Fruit fly (Drosophila melanogaster) whole organism, wandering third instar larva: ENCODE results near the gene RNaseX25.

Experiments used
- Abd-B ChIP-seq: fragments of >200 bp; optimal IDR thresholded peaks from 2 replicates; lab custom pipeline; 2017; ENCODE audit warnings: missing biosample characterization, missing genetic modification characterization
- CG32264 ChIP-seq: fragments of 200-800 bp; sonication (Bioruptor generic); optimal IDR thresholded peaks from 2 replicates; lab custom pipeline; 2016; ENCODE audit warnings: missing biosample characterization, missing genetic modification characterization
- CG9705 ChIP-seq: fragments of 200-800 bp; sonication (Bioruptor generic); optimal IDR thresholded peaks from 2 replicates; lab custom pipeline; 2018; ENCODE audit warnings: missing biosample characterization, mild to moderate bottlenecking, missing genetic modification characterization
- CrebA ChIP-seq: fragments of 200-800 bp; sonication (Bioruptor generic); optimal IDR thresholded peaks from 2 replicates; lab custom pipeline; 2016; ENCODE audit warnings: missing biosample characterization, mild to moderate bottlenecking, missing genetic modification characterization, borderline replicate concordance
- Dfd ChIP-seq: fragments of >200 bp; optimal IDR thresholded peaks from 2 replicates; lab custom pipeline; 2017; ENCODE audit warnings: missing biosample characterization, missing genetic modification characterization
- Dif ChIP-seq: fragments of 200-275, 200-300 bp; sonication (Bioruptor generic); optimal IDR thresholded peaks from 2 replicates; lab custom pipeline; 2018; ENCODE audit warnings: missing biosample characterization, missing genetic modification characterization; ENCODE audit not compliant: partially characterized antibody
- GATAd ChIP-seq: sonication (Bioruptor generic); optimal IDR thresholded peaks from 2 replicates; lab custom pipeline; 2016; ENCODE audit warnings: missing biosample characterization, missing genetic modification characterization
- HLH106 ChIP-seq: fragments of 200-800 bp; optimal IDR thresholded peaks from 3 replicates; lab custom pipeline; 2019; ENCODE audit warnings: missing biosample characterization, mild to moderate bottlenecking, missing genetic modification characterization, moderate library complexity
- Hnf4 ChIP-seq: fragments of 200-800 bp; sonication (Bioruptor generic); optimal IDR thresholded peaks from 2 replicates; lab custom pipeline; 2016; ENCODE audit warnings: missing biosample characterization, mild to moderate bottlenecking, missing genetic modification characterization
- Hr78 ChIP-seq: fragments of >200 bp; optimal IDR thresholded peaks from 2 replicates; lab custom pipeline; 2017; ENCODE audit warnings: missing biosample characterization, missing genetic modification characterization
- Hr83 ChIP-seq: fragments of 200-300 bp; sonication (Bioruptor generic); optimal IDR thresholded peaks from 2 replicates; lab custom pipeline; 2016; ENCODE audit warnings: missing biosample characterization, mild to moderate bottlenecking, missing genetic modification characterization, moderate library complexity; ENCODE audit not compliant: poor library complexity, severe bottlenecking
- Jra ChIP-seq: sonication (Bioruptor generic); optimal IDR thresholded peaks from 2 replicates; lab custom pipeline; 2016; ENCODE audit warnings: missing biosample characterization, missing genetic modification characterization
- Mio ChIP-seq: sonication (Bioruptor generic); optimal IDR thresholded peaks from 2 replicates; lab custom pipeline; 2016; ENCODE audit warnings: missing biosample characterization, missing genetic modification characterization
- Myc ChIP-seq: fragments of >200 bp; optimal IDR thresholded peaks from 2 replicates; lab custom pipeline; 2017
- N ChIP-seq: fragments of >200 bp; optimal IDR thresholded peaks from 2 replicates; lab custom pipeline; 2018; ENCODE audit warnings: missing biosample characterization, missing external identifiers, missing genetic modification characterization
- OdsH ChIP-seq: fragments of 200-800 bp; sonication (Bioruptor generic); optimal IDR thresholded peaks from 2 replicates; lab custom pipeline; 2016; ENCODE audit warnings: missing biosample characterization, mild to moderate bottlenecking, missing genetic modification characterization
- Rel ChIP-seq, 2 experiments: fragments of 200-800 bp; sonication (Bioruptor generic) in 1 of 2; optimal IDR thresholded peaks; 2 replicates in 1 of 2; 3 replicates in 1 of 2; lab custom pipeline; 2016 to 2019; ENCODE audit warnings: mild to moderate bottlenecking in 2 of 2, missing biosample characterization in 2 of 2, missing genetic modification characterization in 2 of 2, moderate library complexity in 1 of 2
- Sp1 ChIP-seq: fragments of 200-800 bp; sonication (Bioruptor generic); optimal IDR thresholded peaks from 3 replicates; lab custom pipeline; 2019; ENCODE audit warnings: missing biosample characterization, mild to moderate bottlenecking, missing genetic modification characterization, moderate library complexity
- Vsx2 ChIP-seq: fragments of 200-300, 225-300 bp; sonication (Bioruptor generic); optimal IDR thresholded peaks from 2 replicates; lab custom pipeline; 2018; ENCODE audit warnings: missing biosample characterization, missing genetic modification characterization; ENCODE audit not compliant: partially characterized antibody
- br ChIP-seq: fragments of 200-800 bp; sonication (Bioruptor generic); optimal IDR thresholded peaks from 2 replicates; lab custom pipeline; 2016; ENCODE audit warnings: missing biosample characterization, missing genetic modification characterization
- brk ChIP-seq: fragments of 200-800 bp; sonication (Bioruptor generic); optimal IDR thresholded peaks from 2 replicates; lab custom pipeline; 2016; ENCODE audit warnings: missing biosample characterization, mild to moderate bottlenecking, missing genetic modification characterization
- dl ChIP-seq, 2 experiments: fragments of 175-275, 200-275 bp in 1 of 2; fragments of 200-275 bp in 1 of 2; sonication (Bioruptor generic); optimal IDR thresholded peaks; lab custom pipeline; 2018; ENCODE audit warnings: mild to moderate bottlenecking in 2 of 2, missing biosample characterization in 2 of 2, missing genetic modification characterization in 2 of 2, moderate library complexity in 2 of 2; ENCODE audit not compliant: partially characterized antibody in 2 of 2, insufficient read depth in 1 of 2
- dmrt93B ChIP-seq: fragments of 200-800 bp; sonication (Bioruptor generic); optimal IDR thresholded peaks from 2 replicates; lab custom pipeline; 2018; ENCODE audit warnings: missing biosample characterization, mild to moderate bottlenecking, missing genetic modification characterization
- dsf ChIP-seq: sonication (Bioruptor generic); optimal IDR thresholded peaks from 2 replicates; lab custom pipeline; 2016; ENCODE audit warnings: missing biosample characterization, missing genetic modification characterization, borderline replicate concordance
- ey ChIP-seq: fragments of 200-800 bp; sonication (Bioruptor generic); optimal IDR thresholded peaks from 2 replicates; lab custom pipeline; 2016; ENCODE audit warnings: missing biosample characterization, missing genetic modification characterization
- foxo ChIP-seq, 2 experiments: fragments of 200-800 bp; sonication (Bioruptor generic); optimal IDR thresholded peaks; 2 replicates in 1 of 2; 3 replicates in 1 of 2; lab custom pipeline; 2016 to 2017; ENCODE audit warnings: missing biosample characterization in 2 of 2, missing genetic modification characterization in 2 of 2
- fru ChIP-seq: fragments of 200-800 bp; sonication (Bioruptor generic); optimal IDR thresholded peaks from 3 replicates; lab custom pipeline; 2016; ENCODE audit warnings: missing biosample characterization, mild to moderate bottlenecking, missing genetic modification characterization
- h ChIP-seq: fragments of 200-800 bp; sonication (Bioruptor generic); optimal IDR thresholded peaks from 3 replicates; lab custom pipeline; 2016; ENCODE audit warnings: missing biosample characterization, mild to moderate bottlenecking, missing genetic modification characterization
- jim ChIP-seq: fragments of 175-275, 200-325 bp; sonication (Bioruptor generic); optimal IDR thresholded peaks from 2 replicates; lab custom pipeline; 2016; ENCODE audit warnings: missing biosample characterization, mild to moderate bottlenecking, missing genetic modification characterization
- lola ChIP-seq: fragments of >200 bp; optimal IDR thresholded peaks from 2 replicates; lab custom pipeline; 2017; ENCODE audit warnings: missing biosample characterization, missing genetic modification characterization
- pan ChIP-seq: fragments of >200 bp; optimal IDR thresholded peaks from 2 replicates; lab custom pipeline; 2017
- psq ChIP-seq: fragments of 200-800 bp; sonication (Bioruptor generic); optimal IDR thresholded peaks from 3 replicates; lab custom pipeline; 2017; ENCODE audit warnings: missing biosample characterization, mild to moderate bottlenecking, missing genetic modification characterization, moderate library complexity
- rgr ChIP-seq: fragments of 200-800 bp; sonication (Bioruptor generic); optimal IDR thresholded peaks from 3 replicates; lab custom pipeline; 2016; ENCODE audit warnings: missing biosample characterization, mild to moderate bottlenecking, missing genetic modification characterization
- sage ChIP-seq: fragments of 200-800 bp; sonication (Bioruptor generic); optimal IDR thresholded peaks from 2 replicates; lab custom pipeline; 2016; ENCODE audit warnings: missing biosample characterization, mild to moderate bottlenecking, missing genetic modification characterization
- sv ChIP-seq: fragments of 200-800 bp; sonication (Bioruptor generic); optimal IDR thresholded peaks from 3 replicates; lab custom pipeline; 2016; ENCODE audit warnings: missing biosample characterization, missing genetic modification characterization
- tai ChIP-seq: sonication (Bioruptor generic); optimal IDR thresholded peaks from 2 replicates; lab custom pipeline; 2016; ENCODE audit warnings: missing biosample characterization, missing genetic modification characterization
- usp ChIP-seq: fragments of >200 bp; optimal IDR thresholded peaks from 2 replicates; lab custom pipeline; 2017; ENCODE audit warnings: missing biosample characterization, missing genetic modification characterization
- woc ChIP-seq: sonication (Bioruptor generic); optimal IDR thresholded peaks from 2 replicates; lab custom pipeline; 2016; ENCODE audit warnings: missing biosample characterization, mild to moderate bottlenecking, missing genetic modification characterization

The RNaseX25 gene

dm6 chr3L:8013001-8013864, 42.8 kb downstream of the RNaseX25 start:
- TF ChIP-seq br (GFP tag; lab: Kevin White, UChicago) (peak; percentile 31), Hr78 (GFP tag; lab: Kevin White, UChicago) (no peak), psq (GFP tag; lab: Kevin White, UChicago) (peak; percentile 61), Abd-B (GFP tag; lab: Kevin White, UChicago) (no peak), dmrt93B (GFP tag; lab: Kevin White, UChicago) (peak; percentile 4), usp (GFP tag; lab: Kevin White, UChicago) (no peak), pan (lab: Kevin White, UChicago) (peak; percentile 35), sage (GFP tag; lab: Kevin White, UChicago) (no peak), tai (GFP tag; lab: Kevin White, UChicago) (peak; percentile 20), GATAd (GFP tag; lab: Kevin White, UChicago) (no peak), Vsx2 (GFP tag; lab: Kevin White, UChicago) (peak; percentile 35), Hr83 (GFP tag; lab: Kevin White, UChicago) (no peak), OdsH (GFP tag; lab: Kevin White, UChicago) (peak; percentile 38), dl (GFP tag; optimal IDR thresholded peaks at IDR 0.05; lab: Kevin White, UChicago; ENCODE audit: insufficient read depth in 1 of 2, partially characterized antibody in 2 of 2) (peak in 1 of 2 experiments; percentile 13), CG9705 (GFP tag; lab: Kevin White, UChicago) (no peak), HLH106 (tag; lab: Kevin White, UChicago) (no peak), brk (no peak), lola (GFP tag; lab: Kevin White, UChicago) (no peak), Jra (GFP tag; lab: Kevin White, UChicago) (no peak), dsf (GFP tag; lab: Kevin White, UChicago) (no peak), Dif (GFP tag; lab: Kevin White, UChicago) (no peak), rgr (GFP tag; lab: Kevin White, UChicago) (peak; percentile 28), CG32264 (GFP tag; lab: Kevin White, UChicago) (no peak), Dfd (GFP tag; lab: Kevin White, UChicago) (no peak), h (GFP tag; lab: Kevin White, UChicago) (peak; percentile 64), sv (GFP tag; lab: Kevin White, UChicago) (no peak), N (GFP tag; lab: Kevin White, UChicago) (no peak), Mio (GFP tag; lab: Kevin White, UChicago) (no peak), Rel (GFP tag; optimal IDR thresholded peaks at IDR 0.05; lab: Kevin White, UChicago) (no peak), Rel (tag; optimal IDR thresholded peaks at IDR 0.05; lab: Kevin White, UChicago) (no peak), ey (GFP tag; lab: Kevin White, UChicago) (peak; percentile 54), Hnf4 (GFP tag; lab: Kevin White, UChicago) (no peak), foxo (GFP tag; optimal IDR thresholded peaks at IDR 0.05; lab: Kevin White, UChicago) (peak in 1 of 2 experiments; percentile 34), CrebA (GFP tag; lab: Kevin White, UChicago) (no peak), woc (GFP tag; lab: Kevin White, UChicago) (peak; percentile 91), Sp1 (GFP tag; lab: Kevin White, UChicago) (peak; percentile 34), Myc (lab: Kevin White, UChicago) (no peak), fru (GFP tag; lab: Kevin White, UChicago) (peak; percentile 37), jim (no peak)

DNA sequence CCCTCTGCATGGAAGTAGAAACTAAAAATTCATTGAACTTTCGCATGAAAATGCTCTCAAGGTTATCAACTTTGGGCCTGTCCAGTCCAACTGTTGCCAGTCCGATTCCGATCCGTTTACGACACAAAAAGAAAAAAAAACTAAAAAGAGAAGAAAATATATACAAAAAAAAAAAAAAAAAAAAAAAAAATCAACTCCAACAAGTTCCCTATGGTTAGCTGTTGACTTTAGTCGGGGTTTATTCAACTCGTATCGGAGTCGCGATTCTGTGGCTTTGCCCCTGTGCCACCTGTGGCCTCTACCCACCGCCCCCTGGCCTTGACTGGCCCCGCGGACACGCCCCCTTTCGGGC, 43.5 kb downstream of the RNaseX25 start:
- peak; percentile 58 for TF ChIP-seq CrebA (GFP tag; lab: Kevin White, UChicago)
- no peak for TF ChIP-seq fru (GFP tag; lab: Kevin White, UChicago)
- no peak for TF ChIP-seq Hr78 (GFP tag; lab: Kevin White, UChicago)
- TF ChIP-seq N (GFP tag; lab: Kevin White, UChicago) = no peak
- TF ChIP-seq Rel (GFP tag; optimal IDR thresholded peaks at IDR 0.05; lab: Kevin White, UChicago) = peak; percentile 61
- no peak for TF ChIP-seq Rel (tag; optimal IDR thresholded peaks at IDR 0.05; lab: Kevin White, UChicago)
- no peak for TF ChIP-seq dmrt93B (GFP tag; lab: Kevin White, UChicago)
- TF ChIP-seq brk = peak; percentile 3
- TF ChIP-seq Sp1 (GFP tag; lab: Kevin White, UChicago) = no peak
